Fruit fly (Drosophila melanogaster) whole organism, embryonic: ENCODE measurements around the gene CG16736.

Experiments
- Atf-2 ChIP-seq: fragments of 200-800 bp; sonication (Bioruptor generic); optimal IDR thresholded peaks from 2 replicates; lab custom pipeline; 2016; ENCODE audit warnings: missing biosample characterization, missing genetic modification characterization
- Awh ChIP-seq: fragments of 200-800 bp; sonication (Bioruptor generic); IDR thresholded peaks from 2 replicates; pipeline ENCODE4, ENCODE4 v1.3.6; 2022; ENCODE audit warnings: missing biosample characterization, missing genetic modification characterization
- CG11093 ChIP-seq: fragments of 200-800 bp; sonication (Bioruptor generic); IDR thresholded peaks from 3 replicates; pipeline ENCODE4 v1.3.6; 2022; ENCODE audit warnings: missing biosample characterization, missing genetic modification characterization
- CG11247 ChIP-seq: fragments of 200-800 bp; sonication (Bioruptor generic); IDR thresholded peaks from 2 replicates; pipeline ENCODE4 v1.3.6; 2022; ENCODE audit warnings: missing biosample characterization, missing genetic modification characterization
- CG11398 ChIP-seq: fragments of 200-800 bp; sonication (Bioruptor generic); optimal IDR thresholded peaks from 2 replicates; lab custom pipeline; 2016; ENCODE audit warnings: missing biosample characterization, missing genetic modification characterization
- CG12104 ChIP-seq: fragments of 200-800 bp; sonication (Bioruptor generic); optimal IDR thresholded peaks from 3 replicates; lab custom pipeline; 2016; ENCODE audit warnings: missing biosample characterization, missing genetic modification characterization
- CG18011 ChIP-seq: fragments of 200-800 bp; sonication (Bioruptor generic); optimal IDR thresholded peaks from 2 replicates; lab custom pipeline; 2017; ENCODE audit warnings: missing biosample characterization, missing genetic modification characterization, mild to moderate bottlenecking, moderate library complexity, missing genotype
- CG30403 ChIP-seq: fragments of 200-800 bp; sonication (Bioruptor generic); optimal IDR thresholded peaks from 3 replicates; lab custom pipeline; 2016; ENCODE audit warnings: missing biosample characterization, missing genetic modification characterization
- CG30431 ChIP-seq: fragments of 200-800 bp; sonication (Bioruptor generic); optimal IDR thresholded peaks from 2 replicates; lab custom pipeline; 2017; ENCODE audit warnings: missing biosample characterization, missing genetic modification characterization
- CG32767 ChIP-seq: fragments of 200-800 bp; sonication (Bioruptor generic); IDR thresholded peaks from 2 replicates; pipeline ENCODE4 v1.3.6; 2022; ENCODE audit warnings: missing biosample characterization, missing genetic modification characterization
- CG6683 ChIP-seq: fragments of 200-800 bp; sonication (Bioruptor generic); optimal IDR thresholded peaks from 2 replicates; lab custom pipeline; 2017; ENCODE audit warnings: missing biosample characterization, mild to moderate bottlenecking, missing genetic modification characterization, missing genetic modification reagents
- CG6689 ChIP-seq: fragments of 200-800 bp; sonication (Bioruptor generic); IDR thresholded peaks from 2 replicates; pipeline ENCODE4 v1.3.6; 2022; ENCODE audit warnings: missing biosample characterization, missing genetic modification characterization
- CG8290 ChIP-seq, 3 experiments: fragments of 200-800 bp; sonication (Bioruptor generic); optimal IDR thresholded peaks; 2 replicates each; lab custom pipeline; 2016 to 2019; ENCODE audit warnings: missing biosample characterization in 3 of 3, missing genetic modification characterization in 3 of 3, mild to moderate bottlenecking in 2 of 3, moderate library complexity in 1 of 3
- Camta ChIP-seq: fragments of 200-800 bp; sonication (Bioruptor generic); optimal IDR thresholded peaks from 2 replicates; lab custom pipeline; 2016; ENCODE audit warnings: missing biosample characterization, missing genetic modification characterization
- CoRest ChIP-seq: fragments of 200-800 bp; sonication (Bioruptor generic); optimal IDR thresholded peaks from 3 replicates; lab custom pipeline; 2018; ENCODE audit warnings: missing biosample characterization, mild to moderate bottlenecking, missing genetic modification characterization, moderate library complexity
- D ChIP-seq, 2 experiments: fragments of 200-800 bp in 1 of 2; fragments of >200 bp in 1 of 2; sonication (Bioruptor generic) in 1 of 2; optimal IDR thresholded peaks; 2 replicates in 1 of 2; 3 replicates in 1 of 2; lab custom pipeline; 2017; ENCODE audit warnings: mild to moderate bottlenecking in 1 of 2, missing biosample characterization in 1 of 2, missing genetic modification characterization in 1 of 2, missing genetic modification reagents in 1 of 2
- Dek ChIP-seq: fragments of 200-800 bp; sonication (Bioruptor generic); optimal IDR thresholded peaks from 3 replicates; lab custom pipeline; 2019; ENCODE audit warnings: missing biosample characterization, mild to moderate bottlenecking, missing genetic modification characterization, moderate library complexity
- Dip3 ChIP-seq: fragments of 200-800 bp; sonication (Bioruptor generic); optimal IDR thresholded peaks from 3 replicates; lab custom pipeline; 2016; ENCODE audit warnings: missing biosample characterization, missing genetic modification characterization
- E2f1 ChIP-seq: fragments of 200-800 bp; sonication (Bioruptor generic); IDR thresholded peaks from 2 replicates; pipeline ENCODE4 v1.3.6; 2022; ENCODE audit warnings: missing biosample characterization, missing genetic modification characterization
- Hr3 ChIP-seq: fragments of 200-800 bp; sonication (Bioruptor generic); optimal IDR thresholded peaks from 3 replicates; lab custom pipeline; 2016; ENCODE audit warnings: missing biosample characterization, missing genetic modification characterization
- Meics ChIP-seq: fragments of 200-800 bp; sonication (Bioruptor generic); optimal IDR thresholded peaks from 2 replicates; lab custom pipeline; 2017; ENCODE audit warnings: missing biosample characterization, mild to moderate bottlenecking, missing genetic modification characterization
- Myb ChIP-seq: fragments of 200-800 bp; sonication (Bioruptor generic); optimal IDR thresholded peaks from 2 replicates; lab custom pipeline; 2016; ENCODE audit warnings: missing biosample characterization, missing genetic modification characterization
- NfI ChIP-seq: fragments of 200-800 bp; sonication (Bioruptor generic); optimal IDR thresholded peaks from 3 replicates; lab custom pipeline; 2018; ENCODE audit warnings: missing biosample characterization, mild to moderate bottlenecking, missing genetic modification characterization, moderate library complexity
- Pdp1 ChIP-seq, 2 experiments: fragments of 200-800 bp; sonication (Bioruptor generic); optimal IDR thresholded peaks; 3 replicates each; lab custom pipeline; 2016; ENCODE audit warnings: missing biosample characterization in 2 of 2, missing genetic modification characterization in 2 of 2, mild to moderate bottlenecking in 1 of 2, moderate library complexity in 1 of 2
- Rfx ChIP-seq: fragments of 200-800 bp; sonication (Bioruptor generic); IDR thresholded peaks from 2 replicates; pipeline ENCODE4 v1.3.6; 2022; ENCODE audit warnings: missing biosample characterization, missing genetic modification characterization
- Usf ChIP-seq: fragments of 200-800 bp; sonication (Bioruptor generic); optimal IDR thresholded peaks from 2 replicates; lab custom pipeline; 2017; ENCODE audit warnings: missing genotype, missing biosample characterization, missing genetic modification characterization
- ara ChIP-seq: fragments of 200-800 bp; sonication (Bioruptor generic); IDR thresholded peaks from 2 replicates; pipeline ENCODE4 v1.3.6; 2022; ENCODE audit warnings: missing biosample characterization, missing genetic modification characterization
- btn ChIP-seq: fragments of 200-800 bp; sonication (Bioruptor generic); optimal IDR thresholded peaks from 2 replicates; lab custom pipeline; 2016; ENCODE audit warnings: missing biosample characterization, missing genetic modification characterization
- chn ChIP-seq: fragments of 200-800 bp; sonication (Bioruptor generic); optimal IDR thresholded peaks from 2 replicates; lab custom pipeline; 2016; ENCODE audit warnings: missing biosample characterization, missing genetic modification characterization
- cwo ChIP-seq: fragments of 200-800 bp; sonication (Bioruptor generic); optimal IDR thresholded peaks from 3 replicates; lab custom pipeline; 2017; ENCODE audit warnings: missing biosample characterization, missing genetic modification characterization, mild to moderate bottlenecking, moderate library complexity, missing genetic modification reagents
- danr ChIP-seq: fragments of 200-800 bp; sonication (Bioruptor generic); IDR thresholded peaks from 2 replicates; pipeline ENCODE4 v1.3.6; 2022; ENCODE audit warnings: missing biosample characterization, missing genetic modification characterization
- dpn ChIP-seq, 2 experiments: fragments of 200-800 bp; sonication (Bioruptor generic); optimal IDR thresholded peaks; 3 replicates each; lab custom pipeline; 2016; ENCODE audit warnings: missing biosample characterization in 2 of 2, missing genetic modification characterization in 2 of 2
- ems ChIP-seq: fragments of 200-800 bp; sonication (Bioruptor generic); optimal IDR thresholded peaks from 3 replicates; lab custom pipeline; 2016; ENCODE audit warnings: missing biosample characterization, missing genetic modification characterization
- en ChIP-seq: fragments of 200-800 bp; sonication (Bioruptor generic); optimal IDR thresholded peaks from 2 replicates; lab custom pipeline; 2016; ENCODE audit warnings: missing biosample characterization, missing genetic modification characterization
- fd102C ChIP-seq: fragments of 200-800 bp; sonication (Bioruptor generic); optimal IDR thresholded peaks from 2 replicates; lab custom pipeline; 2018; ENCODE audit warnings: missing biosample characterization, mild to moderate bottlenecking, missing genetic modification characterization, moderate library complexity
- fu2 ChIP-seq: fragments of 200-800 bp; sonication (Bioruptor generic); optimal IDR thresholded peaks from 2 replicates; lab custom pipeline; 2016; ENCODE audit warnings: missing biosample characterization, missing genetic modification characterization
- insv ChIP-seq, 2 experiments: fragments of 200-800 bp; sonication (Bioruptor generic); optimal IDR thresholded peaks; 3 replicates each; lab custom pipeline; 2016 to 2018; ENCODE audit warnings: missing biosample characterization in 2 of 2, missing genetic modification characterization in 2 of 2
- lilli ChIP-seq: fragments of 200-800 bp; sonication (Bioruptor generic); optimal IDR thresholded peaks from 3 replicates; lab custom pipeline; 2016; ENCODE audit warnings: missing biosample characterization, missing genetic modification characterization
- nerfin-2 ChIP-seq: fragments of 200-800 bp; sonication (Bioruptor generic); IDR thresholded peaks from 2 replicates; pipeline ENCODE4 v1.3.6; 2022; ENCODE audit warnings: missing biosample characterization, missing genetic modification characterization; ENCODE audit not compliant: partially characterized antibody
- odd ChIP-seq: fragments of 200-800 bp; sonication (Bioruptor generic); optimal IDR thresholded peaks from 2 replicates; lab custom pipeline; 2017; ENCODE audit warnings: missing biosample characterization, mild to moderate bottlenecking, missing genetic modification characterization
- org-1 ChIP-seq: fragments of 200-800 bp; sonication (Bioruptor generic); optimal IDR thresholded peaks from 2 replicates; lab custom pipeline; 2017; ENCODE audit warnings: missing biosample characterization, missing genetic modification characterization
- peb ChIP-seq: fragments of 200-800 bp; sonication (Bioruptor generic); IDR thresholded peaks from 2 replicates; pipeline ENCODE4 v1.3.6; 2022; ENCODE audit warnings: missing biosample characterization, missing genetic modification characterization
- prd ChIP-seq, 3 experiments: fragments of >200 bp in 2 of 3; fragments of 200-800 bp in 1 of 3; sonication (Bioruptor generic) in 1 of 3; optimal IDR thresholded peaks in 2 of 3; IDR thresholded peaks in 1 of 3; 2 replicates in 2 of 3; 3 replicates in 1 of 3; pipeline versions ENCODE4 v1.3.6 to Lab custom; 2017 to 2022; ENCODE audit warnings: missing biosample characterization in 1 of 3, missing genetic modification characterization in 1 of 3
- row ChIP-seq: fragments of 200-800 bp; sonication (Bioruptor generic); IDR thresholded peaks from 3 replicates; pipeline ENCODE4 v1.3.6; 2022; ENCODE audit warnings: missing biosample characterization, missing genetic modification characterization
- sqz ChIP-seq: fragments of 200-800 bp; sonication (Bioruptor generic); optimal IDR thresholded peaks from 3 replicates; lab custom pipeline; 2018; ENCODE audit warnings: missing biosample characterization, mild to moderate bottlenecking, missing genetic modification characterization
- tin ChIP-seq: fragments of 200-800 bp; sonication (Bioruptor generic); optimal IDR thresholded peaks from 3 replicates; lab custom pipeline; 2016; ENCODE audit warnings: missing biosample characterization, missing genetic modification characterization
- yki ChIP-seq: fragments of >200 bp; optimal IDR thresholded peaks from 3 replicates; lab custom pipeline; 2018
- zen ChIP-seq: fragments of 200-800 bp; sonication (Bioruptor generic); optimal IDR thresholded peaks from 3 replicates; lab custom pipeline; 2018; ENCODE audit warnings: missing biosample characterization, mild to moderate bottlenecking, missing genetic modification characterization, moderate library complexity

Gene CG16736

dm6 chr3R:9246879-9247621 lies 10.5 kb downstream of the CG16736 start (continued):
- TF ChIP-seq CoRest (tag; lab: Kevin White, UChicago) (peak; percentile 80), Dek (tag; lab: Kevin White, UChicago) (peak; percentile 1), Pdp1 (GFP tag; optimal IDR thresholded peaks at IDR 0.05; lab: Kevin White, UChicago) (peak; percentile 54 to 56), Rfx (0 out of 2 replicates have a peak, but pooled peaks have one; percentile 27), cwo (GFP tag; lab: Kevin White, UChicago) (peak; percentile 17), E2f1 (GFP tag; lab: Robert Waterston, UW) (peak; percentile 43), fd102C (no peak), CG30431 (GFP tag; lab: Kevin White, UChicago) (no peak), en (GFP tag; lab: Kevin White, UChicago) (peak; percentile 4), CG6689 (GFP tag; lab: Robert Waterston, UW) (peak; percentile 58), CG32767 (GFP tag; lab: Robert Waterston, UW) (peak; percentile 63; the same call in 1 of the 2 replicates), nerfin-2 (GFP tag; lab: Robert Waterston, UW) (no peak), CG12104 (GFP tag; lab: Kevin White, UChicago) (peak; percentile 56), odd (GFP tag; lab: Kevin White, UChicago) (peak; percentile 52), D (optimal IDR thresholded peaks at IDR 0.05; lab: Kevin White, UChicago) (no peak), D (GFP tag; optimal IDR thresholded peaks at IDR 0.05; lab: Kevin White, UChicago) (peak; percentile 78), Atf-2 (GFP tag; lab: Kevin White, UChicago) (peak; percentile 38), Hr3 (GFP tag; lab: Kevin White, UChicago) (peak; percentile 55), zen (tag; lab: Kevin White, UChicago) (peak; percentile 49), CG6683 (GFP tag; lab: Kevin White, UChicago) (peak; percentile 23), CG30403 (GFP tag; lab: Kevin White, UChicago) (peak; percentile 65), peb (peak; percentile 55), prd (optimal IDR thresholded peaks at IDR 0.05; lab: Kevin White, UChicago) (no peak), prd (GFP tag; IDR thresholded peaks at IDR 0.05; lab: Robert Waterston, UW) (peak; percentile 73), dpn (GFP tag; optimal IDR thresholded peaks at IDR 0.05; lab: Kevin White, UChicago) (peak in 1 of 2 experiments; percentile 53), insv (GFP tag; optimal IDR thresholded peaks at IDR 0.05; lab: Kevin White, UChicago) (no peak), Awh (GFP tag; lab: Robert Waterston, UW) (peak; percentile 41; the same call in 1 of the 2 replicates), danr (GFP tag; lab: Robert Waterston, UW) (0 out of 2 replicates have a peak, but pooled peaks have one; percentile 8), chn (GFP tag; lab: Kevin White, UChicago) (peak; percentile 10), btn (GFP tag; lab: Kevin White, UChicago) (peak; percentile 27), CG11398 (GFP tag; lab: Kevin White, UChicago) (peak; percentile 45), ems (GFP tag; lab: Kevin White, UChicago) (peak; percentile 51), sqz (peak; percentile 96), Dip3 (GFP tag; lab: Kevin White, UChicago) (peak; percentile 13), row (GFP tag; lab: Robert Waterston, UW) (peak; percentile 77), ara (GFP tag; lab: Robert Waterston, UW) (peak; percentile 65), CG11093 (GFP tag; lab: Robert Waterston, UW) (peak; percentile 45; the same call in 1 of the 3 replicates), lilli (peak; percentile 30), Usf (peak; percentile 22), CG11247 (GFP tag; lab: Robert Waterston, UW) (no peak), CG8290 (GFP tag; optimal IDR thresholded peaks at IDR 0.05; lab: Kevin White, UChicago) (peak; percentile 27), CG8290 (tag; optimal IDR thresholded peaks at IDR 0.05; lab: Kevin White, UChicago) (peak in 1 of 2 experiments; percentile 6), tin (GFP tag; lab: Kevin White, UChicago) (peak; percentile 68), yki (lab: Kevin White, UChicago) (no peak), fu2 (GFP tag; lab: Kevin White, UChicago) (no peak), Meics (GFP tag; lab: Kevin White, UChicago) (peak; percentile 34), Camta (peak; percentile 45), Myb (GFP tag; lab: Kevin White, UChicago) (peak; percentile 15), org-1 (GFP tag; lab: Kevin White, UChicago) (peak; percentile 40), CG18011 (GFP tag; lab: Kevin White, UChicago) (no peak), NfI (GFP tag; lab: Kevin White, UChicago) (peak; percentile 36)
